Fruit fly (Drosophila melanogaster) whole organism, embryonic: ENCODE results near the gene CG1231.

ENCODE experiments used
- Abd-B ChIP-seq: fragments of 200-800 bp; sonication (Bioruptor generic); optimal IDR thresholded peaks from 2 replicates; lab custom pipeline; 2018; ENCODE audit warnings: missing biosample characterization, mild to moderate bottlenecking, missing genetic modification characterization, moderate library complexity
- CG10321 ChIP-seq: fragments of 200-800 bp; sonication (Bioruptor generic); IDR thresholded peaks from 2 replicates; pipeline ENCODE4 v1.3.6; 2022; ENCODE audit warnings: missing biosample characterization, missing genetic modification characterization
- CG11560 ChIP-seq: fragments of 200-800 bp; sonication (Bioruptor generic); IDR thresholded peaks from 3 replicates; pipeline ENCODE4 v1.3.6; 2022; ENCODE audit warnings: missing biosample characterization, missing genetic modification characterization
- CG12104 ChIP-seq: fragments of 200-800 bp; sonication (Bioruptor generic); optimal IDR thresholded peaks from 3 replicates; lab custom pipeline; 2016; ENCODE audit warnings: missing biosample characterization, missing genetic modification characterization
- CG12155 ChIP-seq: fragments of 200-800 bp; sonication (Bioruptor generic); optimal IDR thresholded peaks from 3 replicates; lab custom pipeline; 2016; ENCODE audit warnings: missing biosample characterization, missing genetic modification characterization
- CG13424 ChIP-seq: fragments of 200-800 bp; sonication (Bioruptor generic); optimal IDR thresholded peaks from 2 replicates; lab custom pipeline; 2019; ENCODE audit warnings: missing biosample characterization, mild to moderate bottlenecking, missing genetic modification characterization, moderate library complexity
- CG2199 ChIP-seq: fragments of 200-800 bp; sonication (Bioruptor generic); IDR thresholded peaks from 3 replicates; pipeline ENCODE4 v1.3.6; 2022; ENCODE audit warnings: missing biosample characterization, missing genetic modification characterization
- CG3726 ChIP-seq: fragments of 200-800 bp; sonication (Bioruptor generic); IDR thresholded peaks from 3 replicates; pipeline ENCODE4, ENCODE4 v1.3.6; 2022; ENCODE audit warnings: missing biosample characterization, missing genetic modification characterization
- CG4707 ChIP-seq: fragments of 200-800 bp; sonication (Bioruptor generic); optimal IDR thresholded peaks from 2 replicates; lab custom pipeline; 2018; ENCODE audit warnings: missing biosample characterization, mild to moderate bottlenecking, missing genetic modification characterization, moderate library complexity
- CG5953 ChIP-seq: fragments of 200-800 bp; sonication (Bioruptor generic); IDR thresholded peaks from 2 replicates; pipeline ENCODE4 v1.3.6; 2022; ENCODE audit warnings: missing biosample characterization, missing genetic modification characterization
- CG6254 ChIP-seq: fragments of 200-800 bp; sonication (Bioruptor generic); optimal IDR thresholded peaks from 3 replicates; lab custom pipeline; 2017; ENCODE audit warnings: mild to moderate bottlenecking, missing biosample characterization, missing genetic modification reagents, missing genetic modification characterization
- CG6854 ChIP-seq: fragments of 200-800 bp; sonication (Bioruptor generic); optimal IDR thresholded peaks from 3 replicates; lab custom pipeline; 2017; ENCODE audit warnings: missing biosample characterization, mild to moderate bottlenecking, missing genetic modification characterization
- CG7745 ChIP-seq: fragments of 200-800 bp; sonication (Bioruptor generic); optimal IDR thresholded peaks from 2 replicates; lab custom pipeline; 2018; ENCODE audit warnings: missing biosample characterization, mild to moderate bottlenecking, missing genetic modification characterization, moderate library complexity
- CG8388 ChIP-seq: fragments of 200-800 bp; sonication (Bioruptor generic); optimal IDR thresholded peaks from 2 replicates; lab custom pipeline; 2019; ENCODE audit warnings: missing biosample characterization, mild to moderate bottlenecking, missing genetic modification characterization, moderate library complexity
- CG8944 ChIP-seq: fragments of 200-800 bp; sonication (Bioruptor generic); optimal IDR thresholded peaks from 3 replicates; lab custom pipeline; 2016; ENCODE audit warnings: missing biosample characterization, missing genetic modification characterization
- CG9609 ChIP-seq: fragments of 200-800 bp; sonication (Bioruptor generic); optimal IDR thresholded peaks from 3 replicates; lab custom pipeline; 2016; ENCODE audit warnings: missing biosample characterization, missing genetic modification characterization
- CG9727 ChIP-seq: fragments of 200-800 bp; sonication (Bioruptor generic); optimal IDR thresholded peaks from 3 replicates; lab custom pipeline; 2017; ENCODE audit warnings: missing biosample characterization, mild to moderate bottlenecking, missing genetic modification characterization
- CHES-1-like ChIP-seq: fragments of 200-800 bp; sonication (Bioruptor generic); optimal IDR thresholded peaks from 2 replicates; lab custom pipeline; 2016; ENCODE audit warnings: missing biosample characterization, missing genetic modification characterization
- Elba2 ChIP-seq: fragments of 200-800 bp; sonication (Bioruptor generic); optimal IDR thresholded peaks from 3 replicates; lab custom pipeline; 2016; ENCODE audit warnings: missing biosample characterization, missing genetic modification characterization
- Fer3 ChIP-seq: fragments of 200-800 bp; sonication (Bioruptor generic); optimal IDR thresholded peaks from 2 replicates; lab custom pipeline; 2018; ENCODE audit warnings: missing biosample characterization, mild to moderate bottlenecking, missing genetic modification characterization, moderate library complexity
- H2.0 ChIP-seq: fragments of 200-800 bp; sonication (Bioruptor generic); IDR thresholded peaks from 2 replicates; pipeline ENCODE4 v1.3.6; 2022; ENCODE audit warnings: missing biosample characterization, missing genetic modification characterization
- Hr3 ChIP-seq: fragments of 200-800 bp; sonication (Bioruptor generic); optimal IDR thresholded peaks from 3 replicates; lab custom pipeline; 2016; ENCODE audit warnings: missing biosample characterization, missing genetic modification characterization
- Hr51 ChIP-seq, 2 experiments: fragments of 200-800 bp; sonication (Bioruptor generic); optimal IDR thresholded peaks; 2 replicates in 1 of 2; 3 replicates in 1 of 2; lab custom pipeline; 2016 to 2018; ENCODE audit warnings: missing biosample characterization in 2 of 2, missing genetic modification characterization in 2 of 2, mild to moderate bottlenecking in 1 of 2, moderate library complexity in 1 of 2
- Mad ChIP-seq: fragments of 200-800 bp; sonication (Bioruptor generic); optimal IDR thresholded peaks from 2 replicates; lab custom pipeline; 2016; ENCODE audit warnings: missing biosample characterization, missing genetic modification characterization
- Meics ChIP-seq: fragments of 200-800 bp; sonication (Bioruptor generic); optimal IDR thresholded peaks from 2 replicates; lab custom pipeline; 2017; ENCODE audit warnings: missing biosample characterization, mild to moderate bottlenecking, missing genetic modification characterization
- Opbp ChIP-seq: fragments of 200-800 bp; sonication (Bioruptor generic); IDR thresholded peaks from 3 replicates; pipeline ENCODE4 v1.3.6; 2022; ENCODE audit warnings: missing biosample characterization, missing genetic modification characterization; ENCODE audit not compliant: partially characterized antibody
- PHDP ChIP-seq: fragments of 200-800 bp; sonication (Bioruptor generic); optimal IDR thresholded peaks from 3 replicates; lab custom pipeline; 2018; ENCODE audit warnings: missing biosample characterization, mild to moderate bottlenecking, missing genetic modification characterization, moderate library complexity
- Rx ChIP-seq: fragments of 200-800 bp; sonication (Bioruptor generic); IDR thresholded peaks from 2 replicates; pipeline ENCODE4 v1.3.6; 2022; ENCODE audit warnings: missing biosample characterization, missing genetic modification characterization
- Scr ChIP-seq: fragments of 200-800 bp; sonication (Bioruptor generic); IDR thresholded peaks from 2 replicates; pipeline ENCODE4 v1.3.6; 2022; ENCODE audit warnings: missing biosample characterization, missing genetic modification characterization; ENCODE audit not compliant: partially characterized antibody
- Sox102F ChIP-seq: fragments of 200-800 bp; sonication (Bioruptor generic); optimal IDR thresholded peaks from 2 replicates; lab custom pipeline; 2018; ENCODE audit warnings: missing biosample characterization, mild to moderate bottlenecking, missing genetic modification characterization, moderate library complexity
- Ssrp ChIP-seq: fragments of 200-800 bp; sonication (Bioruptor generic); optimal IDR thresholded peaks from 2 replicates; lab custom pipeline; 2018; ENCODE audit warnings: missing biosample characterization, mild to moderate bottlenecking, missing genetic modification characterization, moderate library complexity
- btn ChIP-seq: fragments of 200-800 bp; sonication (Bioruptor generic); optimal IDR thresholded peaks from 2 replicates; lab custom pipeline; 2016; ENCODE audit warnings: missing biosample characterization, missing genetic modification characterization
- chn ChIP-seq: fragments of 200-800 bp; sonication (Bioruptor generic); optimal IDR thresholded peaks from 2 replicates; lab custom pipeline; 2016; ENCODE audit warnings: missing biosample characterization, missing genetic modification characterization
- croc ChIP-seq: fragments of 200-800 bp; sonication (Bioruptor generic); conservative IDR thresholded peaks from 3 replicates; pipeline ENCODE4 v1.3.6; 2022; ENCODE audit warnings: missing biosample characterization, missing genetic modification characterization
- emc ChIP-seq: fragments of 200-800 bp; sonication (Bioruptor generic); optimal IDR thresholded peaks from 2 replicates; lab custom pipeline; 2016; ENCODE audit warnings: missing biosample characterization, missing genetic modification characterization
- exex ChIP-seq: fragments of 200-800 bp; sonication (Bioruptor generic); optimal IDR thresholded peaks from 4 replicates; lab custom pipeline; 2018; ENCODE audit warnings: missing biosample characterization, mild to moderate bottlenecking, missing genetic modification characterization, moderate library complexity
- eyg ChIP-seq: fragments of 200-800 bp; sonication (Bioruptor generic); optimal IDR thresholded peaks from 3 replicates; lab custom pipeline; 2016; ENCODE audit warnings: missing biosample characterization, missing genetic modification characterization
- fd102C ChIP-seq: fragments of 200-800 bp; sonication (Bioruptor generic); optimal IDR thresholded peaks from 2 replicates; lab custom pipeline; 2018; ENCODE audit warnings: missing biosample characterization, mild to moderate bottlenecking, missing genetic modification characterization, moderate library complexity
- gfzf ChIP-seq: fragments of 200-800 bp; sonication (Bioruptor generic); optimal IDR thresholded peaks from 2 replicates; lab custom pipeline; 2016; ENCODE audit warnings: missing biosample characterization, mild to moderate bottlenecking, missing genetic modification characterization, moderate library complexity
- gsb ChIP-seq: fragments of 200-800 bp; sonication (Bioruptor generic); IDR thresholded peaks from 2 replicates; pipeline ENCODE4 v1.3.6; 2022; ENCODE audit warnings: missing biosample characterization, missing genetic modification characterization
- gsb-n ChIP-seq: fragments of 200-800 bp; sonication (Bioruptor generic); optimal IDR thresholded peaks from 3 replicates; lab custom pipeline; 2018; ENCODE audit warnings: missing biosample characterization, mild to moderate bottlenecking, missing genetic modification characterization
- jumu ChIP-seq: fragments of 200-800 bp; sonication (Bioruptor generic); optimal IDR thresholded peaks from 3 replicates; lab custom pipeline; 2016; ENCODE audit warnings: missing biosample characterization, missing genetic modification characterization
- maf-S ChIP-seq: fragments of 200-800 bp; sonication (Bioruptor generic); optimal IDR thresholded peaks from 2 replicates; lab custom pipeline; 2016; ENCODE audit warnings: missing biosample characterization, missing genetic modification characterization
- oc ChIP-seq: fragments of 200-800 bp; sonication (Bioruptor generic); optimal IDR thresholded peaks from 2 replicates; lab custom pipeline; 2018; ENCODE audit warnings: missing biosample characterization, mild to moderate bottlenecking, missing genetic modification characterization, moderate library complexity
- pho ChIP-seq: fragments of 200-800 bp; sonication (Bioruptor generic); optimal IDR thresholded peaks from 2 replicates; lab custom pipeline; 2016; ENCODE audit warnings: missing biosample characterization, missing genetic modification characterization
- schlank ChIP-seq: fragments of 200-800 bp; sonication (Bioruptor generic); optimal IDR thresholded peaks from 2 replicates; lab custom pipeline; 2018; ENCODE audit warnings: missing biosample characterization, mild to moderate bottlenecking, missing genetic modification characterization
- scrt ChIP-seq: fragments of 200-800 bp; sonication (Bioruptor generic); optimal IDR thresholded peaks from 2 replicates; lab custom pipeline; 2018; ENCODE audit warnings: missing biosample characterization, mild to moderate bottlenecking, missing genetic modification characterization, moderate library complexity
- sqz ChIP-seq: fragments of 200-800 bp; sonication (Bioruptor generic); optimal IDR thresholded peaks from 3 replicates; lab custom pipeline; 2018; ENCODE audit warnings: missing biosample characterization, mild to moderate bottlenecking, missing genetic modification characterization
- sug ChIP-seq: fragments of 200-800 bp; optimal IDR thresholded peaks from 2 replicates; lab custom pipeline; 2019; ENCODE audit warnings: missing biosample characterization, mild to moderate bottlenecking, missing genetic modification characterization, moderate library complexity
- tio ChIP-seq: fragments of 200-800 bp; sonication (Bioruptor generic); optimal IDR thresholded peaks from 2 replicates; lab custom pipeline; 2017; ENCODE audit warnings: missing biosample characterization, missing genetic modification characterization, inconsistent platforms
- unpg ChIP-seq: fragments of 200-800 bp; sonication (Bioruptor generic); optimal IDR thresholded peaks from 3 replicates; lab custom pipeline; 2018; ENCODE audit warnings: missing biosample characterization, mild to moderate bottlenecking, missing genetic modification characterization, moderate library complexity

CG1231 gene

DNA sequence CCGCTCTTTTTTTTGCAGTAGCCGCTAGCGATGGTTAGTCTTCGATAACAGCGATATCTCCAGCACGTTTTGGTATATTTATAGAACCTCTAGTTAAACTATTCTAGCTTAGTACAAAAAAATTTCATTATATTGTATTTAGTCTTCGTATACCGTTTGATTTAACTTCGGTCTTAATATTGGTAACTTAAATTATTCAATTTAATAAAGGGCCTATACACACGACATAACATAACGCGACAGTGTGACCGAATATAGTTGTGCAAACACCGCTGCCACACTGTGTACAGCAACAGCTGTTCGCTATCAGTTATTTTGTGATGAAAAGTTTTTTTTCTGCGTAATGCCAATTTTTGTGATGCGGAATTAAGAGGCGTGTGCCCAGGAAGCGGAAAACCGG lies 5.0 kb downstream of the CG1231 start, which contains the start of the genes Cdc5 and CG1233 (continued):
- no peak for TF ChIP-seq eyg (GFP tag; lab: Kevin White, UChicago)
- no peak for TF ChIP-seq CG7745
- TF ChIP-seq CG11560 (tag; lab: Robert Waterston, UW): no peak
- TF ChIP-seq fd102C (GFP tag; lab: Kevin White, UChicago): peak; percentile 41
- TF ChIP-seq CHES-1-like (GFP tag; lab: Kevin White, UChicago): peak; percentile 35
- peak; percentile 5 for TF ChIP-seq chn
- no peak for TF ChIP-seq Abd-B (GFP tag; lab: Kevin White, UChicago)
- TF ChIP-seq Meics (GFP tag; lab: Kevin White, UChicago): no peak
- no peak for TF ChIP-seq tio
- TF ChIP-seq Mad: peak; percentile 76
- no peak for TF ChIP-seq CG12104 (GFP tag; lab: Kevin White, UChicago)
- TF ChIP-seq gfzf (GFP tag; lab: Kevin White, UChicago): peak; percentile 66
- TF ChIP-seq Rx (GFP tag; lab: Robert Waterston, UW): no peak
- no peak for TF ChIP-seq gsb-n (tag; lab: Kevin White, UChicago)
- peak; percentile 72 for TF ChIP-seq CG13424 (tag; lab: Kevin White, UChicago)
- no peak for TF ChIP-seq H2.0
- no peak for TF ChIP-seq CG10321
- no peak for TF ChIP-seq CG2199 (GFP tag; lab: Robert Waterston, UW)
- TF ChIP-seq PHDP: no peak
- peak; percentile 0 for TF ChIP-seq jumu (GFP tag; lab: Kevin White, UChicago)
- TF ChIP-seq CG12155: peak; percentile 43
- peak; percentile 50 for TF ChIP-seq pho (GFP tag; lab: Kevin White, UChicago)
- TF ChIP-seq CG9609 (GFP tag; lab: Kevin White, UChicago): peak; percentile 31
- TF ChIP-seq Fer3 (tag; lab: Kevin White, UChicago): no peak
- no peak for TF ChIP-seq gsb (GFP tag; lab: Robert Waterston, UW)
- no peak for TF ChIP-seq CG4707 (GFP tag; lab: Kevin White, UChicago)
- TF ChIP-seq Ssrp (tag; lab: Kevin White, UChicago): peak; percentile 12
- TF ChIP-seq exex (tag; lab: Kevin White, UChicago): no peak
- peak; percentile 93 for TF ChIP-seq sqz (GFP tag; lab: Kevin White, UChicago)
- peak; percentile 65; the same call in 1 of the 3 replicates for TF ChIP-seq Opbp (GFP tag; lab: Robert Waterston, UW)
- no peak for TF ChIP-seq scrt
- no peak for TF ChIP-seq CG3726 (GFP tag; lab: Robert Waterston, UW)
- no peak for TF ChIP-seq CG6854 (GFP tag; lab: Kevin White, UChicago)
- peak; percentile 60 for TF ChIP-seq Scr (GFP tag; lab: Robert Waterston, UW)
- no peak for TF ChIP-seq sug (tag; lab: Kevin White, UChicago)
- TF ChIP-seq croc (GFP tag; lab: Robert Waterston, UW): no peak
- TF ChIP-seq emc (GFP tag; lab: Kevin White, UChicago): no peak
- peak; percentile 8 for TF ChIP-seq maf-S
- no peak for TF ChIP-seq schlank
- no peak for TF ChIP-seq unpg (GFP tag; lab: Kevin White, UChicago)
- TF ChIP-seq CG6254 (GFP tag; lab: Kevin White, UChicago): no peak
- TF ChIP-seq CG8388 (GFP tag; lab: Kevin White, UChicago): no peak
- TF ChIP-seq Hr3 (GFP tag; lab: Kevin White, UChicago): peak; percentile 27
- TF ChIP-seq Hr51 (GFP tag; optimal IDR thresholded peaks at IDR 0.05; lab: Kevin White, UChicago): peak in 1 of 2 experiments; percentile 6
- TF ChIP-seq CG5953 (GFP tag; lab: Robert Waterston, UW): peak; percentile 23; the same call in 1 of the 2 replicates
- no peak for TF ChIP-seq oc
- no peak for TF ChIP-seq CG8944 (GFP tag; lab: Kevin White, UChicago)
- peak; percentile 55 for TF ChIP-seq Elba2 (GFP tag; lab: Kevin White, UChicago)
- peak; percentile 55 for TF ChIP-seq CG9727 (GFP tag; lab: Kevin White, UChicago)
- no peak for TF ChIP-seq btn
- no peak for TF ChIP-seq Sox102F (GFP tag; lab: Kevin White, UChicago)
